Fruit fly (Drosophila melanogaster): ENCODE results near the gene Cyp4ae1.

Gene Cyp4ae1

dm6 chrX:2145690-2146470 is 32.9 kb upstream of the Cyp4ae1 start (continued):
- TF ChIP-seq bbx (GFP tag; IDR thresholded peaks at IDR 0.05; ENCODE audit: partially characterized antibody): peak; percentile 62
- TF ChIP-seq BEAF-32 (GFP tag; optimal IDR thresholded peaks at IDR 0.05): peak; percentile 83
- peak; percentile 22 to 51 for TF ChIP-seq Pdp1 (GFP tag; optimal IDR thresholded peaks at IDR 0.05)
- TF ChIP-seq lola (GFP tag; optimal IDR thresholded peaks at IDR 0.05): peak in 1 of 3 experiments; percentile 30
- no peak for TF ChIP-seq HLHmδ (GFP tag; optimal IDR thresholded peaks at IDR 0.05)
- TF ChIP-seq CG6813 (GFP tag; optimal IDR thresholded peaks at IDR 0.05): no peak
- peak; percentile 49 for TF ChIP-seq grau (tag; optimal IDR thresholded peaks at IDR 0.05)
- peak; percentile 37 for TF ChIP-seq lilli (GFP tag; optimal IDR thresholded peaks at IDR 0.05)
- TF ChIP-seq CG7839 (tag; optimal IDR thresholded peaks at IDR 0.05): peak; percentile 45
- no peak for TF ChIP-seq Mrtf (GFP tag; IDR thresholded peaks at IDR 0.05)
- TF ChIP-seq CG8944 (GFP tag; optimal IDR thresholded peaks at IDR 0.05): no peak
- TF ChIP-seq B-H1 (GFP tag; IDR thresholded peaks at IDR 0.05): no peak
- TF ChIP-seq CG12391 (tag; optimal IDR thresholded peaks at IDR 0.05): peak; percentile 49
- TF ChIP-seq CG17802 (tag; optimal IDR thresholded peaks at IDR 0.05): no peak
- peak; percentile 46 for TF ChIP-seq gro (GFP tag; optimal IDR thresholded peaks at IDR 0.05)
- peak; percentile 67 for TF ChIP-seq corto (GFP tag; optimal IDR thresholded peaks at IDR 0.05)
- no peak for TF ChIP-seq MTF-1 (GFP tag; optimal IDR thresholded peaks at IDR 0.05; ENCODE audit: borderline replicate concordance)
- TF ChIP-seq CG8478 (optimal IDR thresholded peaks at IDR 0.05): no peak
- TF ChIP-seq CG7556 (GFP tag; optimal IDR thresholded peaks at IDR 0.05): peak; percentile 50
- 0 out of 3 replicates have a peak, but pooled peaks have one; percentile 12 for TF ChIP-seq H15 (GFP tag; IDR thresholded peaks at IDR 0.05)
- no peak for TF ChIP-seq ato (GFP tag; IDR thresholded peaks at IDR 0.05; ENCODE audit: partially characterized antibody)
- TF ChIP-seq NfI (GFP tag; optimal IDR thresholded peaks at IDR 0.05): peak; percentile 23
- peak; percentile 63 for TF ChIP-seq inv (GFP tag; IDR thresholded peaks at IDR 0.05; ENCODE audit: partially characterized antibody)
- peak; percentile 15; the same call in 1 of the 2 replicates for TF ChIP-seq sisA (GFP tag; IDR thresholded peaks at IDR 0.05)
- no peak for TF ChIP-seq Jarid2 (GFP tag; optimal IDR thresholded peaks at IDR 0.05)
- no peak for TF ChIP-seq ken (GFP tag; IDR thresholded peaks at IDR 0.05)
- peak; percentile 15 for TF ChIP-seq CG10979 (tag; optimal IDR thresholded peaks at IDR 0.05)
- TF ChIP-seq zfh2 (GFP tag; optimal IDR thresholded peaks at IDR 0.05): peak; percentile 60
- TF ChIP-seq tin (GFP tag; optimal IDR thresholded peaks at IDR 0.05): peak; percentile 4
- TF ChIP-seq CG7745 (tag; optimal IDR thresholded peaks at IDR 0.05): no peak
- TF ChIP-seq CG9727 (GFP tag; optimal IDR thresholded peaks at IDR 0.05): peak; percentile 60
- TF ChIP-seq HLH54F (GFP tag; optimal IDR thresholded peaks at IDR 0.05): peak; percentile 6
- TF ChIP-seq disco-r (GFP tag; optimal IDR thresholded peaks at IDR 0.05): peak; percentile 5
- peak; percentile 60 for TF ChIP-seq CG2678 (tag; optimal IDR thresholded peaks at IDR 0.05)
- peak in 1 of 2 experiments; percentile 23 for TF ChIP-seq insv (GFP tag; optimal IDR thresholded peaks at IDR 0.05)
- TF ChIP-seq D19A (tag; optimal IDR thresholded peaks at IDR 0.05): no peak
- no peak for TF ChIP-seq ash1 (GFP tag; optimal IDR thresholded peaks at IDR 0.05)
- TF ChIP-seq CG34224 (GFP tag; IDR thresholded peaks at IDR 0.05; ENCODE audit: partially characterized antibody): peak; percentile 71; the same call in 2 of the 3 replicates
- no peak for TF ChIP-seq CG3726 (GFP tag; IDR thresholded peaks at IDR 0.05)
- TF ChIP-seq Sox102F (GFP tag; optimal IDR thresholded peaks at IDR 0.05): peak; percentile 21
- TF ChIP-seq onecut (GFP tag; IDR thresholded peaks at IDR 0.05): 0 out of 2 replicates have a peak, but pooled peaks have one; percentile 3
- TF ChIP-seq E2f1 (GFP tag; IDR thresholded peaks at IDR 0.05): 0 out of 2 replicates have a peak, but pooled peaks have one; percentile 11
- peak; percentile 12; the same call in 1 of the 3 replicates for TF ChIP-seq zfh1 (GFP tag; IDR thresholded peaks at IDR 0.05)
- peak; percentile 33; the same call in 1 of the 2 replicates for TF ChIP-seq Drgx (GFP tag; IDR thresholded peaks at IDR 0.05)
- peak; percentile 51; the same call in 1 of the 3 replicates for TF ChIP-seq CG17361 (GFP tag; IDR thresholded peaks at IDR 0.05)
- peak; percentile 39 for TF ChIP-seq Ptx1 (GFP tag; IDR thresholded peaks at IDR 0.05)
- no peak for TF ChIP-seq sc (optimal IDR thresholded peaks at IDR 0.05)
- TF ChIP-seq sc (GFP tag; optimal IDR thresholded peaks at IDR 0.05): no peak
